Worm (Caenorhabditis elegans) whole organism, L4 larva: Measurements from ENCODE around the gene icl-1.

Experiments used
- F49E8.2 ChIP-seq: sonication (generic microtip); optimal IDR thresholded peaks from 2 replicates; lab custom pipeline; 2016; ENCODE audit warnings: missing compliant biosample characterization, mild to moderate bottlenecking, missing genetic modification characterization, borderline replicate concordance
- ama-1 ChIP-seq: fragments of 150-350 bp; optimal IDR thresholded peaks from 2 replicates; lab custom pipeline; 2014; ENCODE audit warnings: inconsistent platforms, mixed read lengths
- lin-13 ChIP-seq: fragments of 150-350 bp; optimal IDR thresholded peaks from 2 replicates; lab custom pipeline; 2014; ENCODE audit warnings: missing biosample characterization, missing genetic modification reagents, missing genetic modification characterization
- nhr-237 ChIP-seq: sonication (generic microtip); optimal IDR thresholded peaks from 2 replicates; lab custom pipeline; 2017; ENCODE audit warnings: missing biosample characterization, missing genetic modification characterization
- unc-130 ChIP-seq: sonication (generic microtip); optimal IDR thresholded peaks from 2 replicates; lab custom pipeline; 2016; ENCODE audit warnings: missing genetic modification reagents, missing genetic modification characterization, missing compliant biosample characterization
- unc-62 ChIP-seq, 3 experiments: fragments of 150-350 bp in 1 of 3; sonication (generic microtip); optimal IDR thresholded peaks in 2 of 3; peaks in 1 of 3; 1 replicate in 1 of 3; 2 replicates in 2 of 3; lab custom pipeline; 2014 to 2017; ENCODE audit warnings: missing biosample characterization in 3 of 3, missing genetic modification characterization in 3 of 3, missing genetic modification reagents in 3 of 3, missing genotype in 1 of 3
- zfp-3 ChIP-seq: fragments of 200-800 bp; sonication (Bioruptor generic); conservative IDR thresholded peaks from 2 replicates; pipeline ENCODE4 v1.3.6; 2022; ENCODE audit warnings: missing genetic modification reagents, missing genetic modification characterization, missing compliant biosample characterization
- zip-2 ChIP-seq: fragments of 150-350 bp; optimal IDR thresholded peaks from 2 replicates; lab custom pipeline; 2014; ENCODE audit warnings: missing biosample characterization, missing genetic modification characterization

DNA sequence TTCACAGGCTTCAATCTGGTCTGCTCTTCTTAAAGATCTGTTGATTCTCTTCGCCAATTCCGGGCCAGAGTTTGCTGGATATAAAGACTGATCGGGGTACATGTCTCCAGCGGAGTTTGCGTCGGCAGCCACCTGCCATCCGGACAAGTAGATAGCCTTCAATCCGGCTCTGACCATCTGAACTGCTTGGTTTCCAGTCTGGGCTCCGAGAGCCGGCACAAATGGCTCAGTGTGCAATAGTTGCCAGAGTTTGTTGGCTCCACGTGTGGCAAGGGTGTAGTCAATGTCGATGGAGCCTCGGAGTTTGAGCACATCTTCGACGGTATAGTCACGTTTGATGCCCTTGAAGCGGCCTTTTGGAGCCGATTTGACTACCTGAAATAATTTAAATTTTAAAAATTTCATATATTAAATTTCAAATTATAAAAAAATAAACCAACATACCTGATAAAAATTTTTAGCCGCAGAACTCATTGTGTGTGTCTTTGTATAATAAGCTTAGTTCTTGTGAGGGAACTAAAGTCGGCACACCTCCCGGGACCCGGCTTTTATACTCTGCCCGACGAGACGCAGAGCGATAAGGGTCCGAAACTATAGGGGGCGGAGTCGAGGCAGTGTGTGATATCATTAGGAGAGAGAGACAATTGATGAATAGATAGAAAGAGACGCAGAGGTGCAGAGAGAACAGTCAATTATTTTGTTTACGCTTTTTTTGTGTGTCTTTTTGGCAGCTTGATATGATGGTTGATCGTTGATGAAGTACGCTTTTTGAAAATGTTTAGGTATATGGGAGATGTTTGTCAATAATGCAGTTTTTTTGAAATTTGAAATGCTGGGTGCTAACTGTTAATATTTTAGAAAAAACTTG lies at the start of gene icl-1, which contains the start of gene srh-2:
- no peak for TF ChIP-seq unc-62 (GFP tag; optimal IDR thresholded peaks at IDR 0.05 in 1 of 2; lab: Kevin White, UChicago)
- no peak for TF ChIP-seq unc-62 (tag; optimal IDR thresholded peaks at IDR 0.05; lab: Kevin White, UChicago)
- no peak for TF ChIP-seq F49E8.2 (tag; lab: Kevin White, UChicago)
- no peak for TF ChIP-seq lin-13 (GFP tag; lab: Kevin White, UChicago)
- peak; percentile 95 for TF ChIP-seq ama-1
- no peak for TF ChIP-seq nhr-237 (tag; lab: Kevin White, UChicago)
- no peak for TF ChIP-seq unc-130
- peak; percentile 48 for TF ChIP-seq zfp-3
- TF ChIP-seq zip-2 = no peak
